Fruit fly (Drosophila melanogaster): Measurements from ENCODE around the gene CG31546.

CG31546 gene

dm6 chr3R:5587863-5588519 is 47.4 kb downstream of the CG31546 start, which contains the start of gene CG2926 (continued):
- TF ChIP-seq CG9727 (GFP tag; optimal IDR thresholded peaks at IDR 0.05) (no peak), CG10274 (GFP tag; optimal IDR thresholded peaks at IDR 0.05) (no peak), kni (GFP tag; optimal IDR thresholded peaks at IDR 0.05) (no peak), CG11723 (GFP tag; optimal IDR thresholded peaks at IDR 0.05) (no peak), CG8281 (tag; optimal IDR thresholded peaks at IDR 0.05) (no peak), fd102C (GFP tag; optimal IDR thresholded peaks at IDR 0.05) (no peak), Fer3 (tag; optimal IDR thresholded peaks at IDR 0.05) (no peak), CG11398 (GFP tag; optimal IDR thresholded peaks at IDR 0.05) (no peak), HHEX (GFP tag; optimal IDR thresholded peaks at IDR 0.05) (no peak), CG17612 (GFP tag; IDR thresholded peaks at IDR 0.05) (no peak), CG1233 (GFP tag; optimal IDR thresholded peaks at IDR 0.05) (peak; percentile 33), nom (GFP tag; optimal IDR thresholded peaks at IDR 0.05) (no peak), CG14667 (GFP tag; IDR thresholded peaks at IDR 0.05) (no peak), Doc3 (GFP tag; IDR thresholded peaks at IDR 0.05; ENCODE audit: partially characterized antibody) (peak; percentile 74; the same call in 2 of the 3 replicates), CG5180 (GFP tag; optimal IDR thresholded peaks at IDR 0.05) (no peak), gem (tag; optimal IDR thresholded peaks at IDR 0.05) (no peak), Awh (GFP tag; IDR thresholded peaks at IDR 0.05) (no peak), fd64A (GFP tag; optimal IDR thresholded peaks at IDR 0.05) (no peak), CG6254 (GFP tag; optimal IDR thresholded peaks at IDR 0.05) (peak; percentile 54), Atf-2 (GFP tag; optimal IDR thresholded peaks at IDR 0.05) (peak; percentile 19), onecut (GFP tag; IDR thresholded peaks at IDR 0.05) (peak; percentile 47), oc (tag; optimal IDR thresholded peaks at IDR 0.05) (no peak), esg (GFP tag; conservative IDR thresholded peaks at IDR 0.05) (no peak), Drgx (GFP tag; IDR thresholded peaks at IDR 0.05) (no peak), CG1529 (GFP tag; optimal IDR thresholded peaks at IDR 0.05) (no peak), Taf1 (GFP tag; IDR thresholded peaks at IDR 0.05) (no peak), unc-4 (GFP tag; IDR thresholded peaks at IDR 0.05; ENCODE audit: partially characterized antibody) (peak; percentile 84), CG8924 (tag; optimal IDR thresholded peaks at IDR 0.05) (no peak), ara (GFP tag; IDR thresholded peaks at IDR 0.05) (no peak), Tbp (GFP tag; optimal IDR thresholded peaks at IDR 0.05) (no peak), CG8944 (GFP tag; optimal IDR thresholded peaks at IDR 0.05) (peak; percentile 9), CG4424 (GFP tag; optimal IDR thresholded peaks at IDR 0.05) (no peak), Nf-YA (GFP tag; IDR thresholded peaks at IDR 0.05) (no peak), GATAe (GFP tag; conservative IDR thresholded peaks at IDR 0.05) (no peak), en (GFP tag; optimal IDR thresholded peaks at IDR 0.05) (no peak), CG10543 (GFP tag; optimal IDR thresholded peaks at IDR 0.05) (no peak), CG14710 (tag; optimal IDR thresholded peaks at IDR 0.05) (peak; percentile 68), CG10321 (GFP tag; IDR thresholded peaks at IDR 0.05) (no peak), sna (GFP tag; IDR thresholded peaks at IDR 0.05; ENCODE audit: partially characterized antibody) (peak; percentile 59), CG14860 (GFP tag; IDR thresholded peaks at IDR 0.05; ENCODE audit: partially characterized antibody) (peak; percentile 85), Abd-B (GFP tag; optimal IDR thresholded peaks at IDR 0.05) (no peak), CG4282 (GFP tag; optimal IDR thresholded peaks at IDR 0.05) (peak; percentile 15), kay (GFP tag; optimal IDR thresholded peaks at IDR 0.05) (peak; percentile 28), Dad (GFP tag; optimal IDR thresholded peaks at IDR 0.05) (no peak), CG6765 (GFP tag; optimal IDR thresholded peaks at IDR 0.05) (no peak), CG12219 (GFP tag; optimal IDR thresholded peaks at IDR 0.05) (no peak), CG32767 (GFP tag; IDR thresholded peaks at IDR 0.05) (peak; percentile 57; the same call in 1 of the 2 replicates), CG13296 (GFP tag; optimal IDR thresholded peaks at IDR 0.05) (no peak), bigmax (GFP tag; optimal IDR thresholded peaks at IDR 0.05) (no peak), Nf-YC (tag; optimal IDR thresholded peaks at IDR 0.05) (no peak)
